Fruit fly (Drosophila melanogaster) whole organism: ENCODE data around the gene Bfc.

Source experiments
- psq ChIP-seq: fragments of >200 bp; optimal IDR thresholded peaks from 2 replicates; lab custom pipeline; 2017
- usp ChIP-seq: fragments of >200 bp; optimal IDR thresholded peaks from 2 replicates; lab custom pipeline; 2017; ENCODE audit warnings: missing biosample characterization, missing genetic modification characterization, mixed read lengths

DNA sequence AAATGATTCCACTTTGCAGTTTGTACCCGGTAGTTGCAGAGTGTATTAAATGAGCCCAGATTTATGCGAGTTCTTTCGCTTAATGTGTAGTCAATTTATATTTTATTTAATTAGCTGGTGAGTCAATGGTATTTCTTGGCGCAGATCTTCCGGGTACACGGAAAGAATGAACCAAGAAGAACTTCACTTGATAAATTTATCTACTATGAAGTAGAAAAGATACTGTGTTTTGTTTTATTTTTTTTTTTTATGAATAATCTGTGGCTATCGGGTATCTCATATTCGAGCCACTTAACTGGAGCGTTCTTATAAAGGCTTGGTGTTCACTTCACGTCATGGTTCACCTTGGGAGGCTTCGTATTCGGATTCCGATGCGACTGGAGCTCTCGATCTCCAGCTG, 14.5 kb downstream of the Bfc start:
- TF ChIP-seq psq (no peak), usp (GFP tag; lab: Kevin White, UChicago) (no peak)
